Worm (Caenorhabditis elegans): ENCODE results near the gene rga-5.

rga-5 gene

ce11 chrIV:13893103-13893502, 65.4 kb downstream of the rga-5 start:
- no peak for TF ChIP-seq unc-62 (GFP tag; optimal IDR thresholded peaks at IDR 0.05)

Measured in whole organism, dauer.